Worm (Caenorhabditis elegans): ENCODE measurements around the gene cyp-13A1.

cyp-13A1 gene

DNA sequence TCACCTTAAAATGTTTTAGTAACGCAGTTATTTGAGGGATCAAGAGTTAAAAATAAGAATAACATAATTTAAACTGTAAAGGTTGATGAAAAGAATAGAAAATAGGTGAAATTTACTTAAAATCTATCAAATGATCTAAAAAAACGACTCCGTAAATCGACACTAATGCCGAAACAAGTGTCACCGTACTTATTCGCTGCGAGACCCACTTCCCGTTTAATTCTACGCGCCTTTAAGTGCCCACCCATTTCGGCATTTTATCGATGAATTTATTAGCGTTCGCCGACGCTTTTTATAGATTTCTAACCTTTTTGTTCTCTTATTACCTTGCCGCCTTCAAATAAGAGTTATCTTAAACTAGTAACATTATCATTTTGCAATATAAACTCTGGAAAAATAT lies 35.7 kb downstream of the cyp-13A1 start, which contains the start of the genes Y53C12B.1 and nos-3 (continued):
- no peak for TF ChIP-seq pros-1 (tag; optimal IDR thresholded peaks at IDR 0.05)
- no peak for TF ChIP-seq mec-3 (tag; optimal IDR thresholded peaks at IDR 0.05; ENCODE audit: borderline replicate concordance)
- TF ChIP-seq fkh-6 (tag; optimal IDR thresholded peaks at IDR 0.05): no peak
- no peak for TF ChIP-seq hlh-8 (tag; optimal IDR thresholded peaks at IDR 0.05)

- TF ChIP-seq fkh-6 (tag; optimal IDR thresholded peaks at IDR 0.05): no peak
- TF ChIP-seq che-1 (tag; optimal IDR thresholded peaks at IDR 0.05): no peak
- TF ChIP-seq syd-9 (tag; optimal IDR thresholded peaks at IDR 0.05): no peak
- no peak for TF ChIP-seq sox-2 (GFP tag; IDR thresholded peaks at IDR 0.05)
- TF ChIP-seq unc-42 (tag; optimal IDR thresholded peaks at IDR 0.05): no peak
- TF ChIP-seq ceh-22 (tag; optimal IDR thresholded peaks at IDR 0.05): no peak
- no peak for TF ChIP-seq pat-9 (tag; optimal IDR thresholded peaks at IDR 0.05)
Measured at ce11 chrII:9742784-9743183, 39.0 kb downstream of the cyp-13A1 start, which contains the start of gene pno-1. Gene pno-1 (minus strand): TSS chrII:9742884.

DNA sequence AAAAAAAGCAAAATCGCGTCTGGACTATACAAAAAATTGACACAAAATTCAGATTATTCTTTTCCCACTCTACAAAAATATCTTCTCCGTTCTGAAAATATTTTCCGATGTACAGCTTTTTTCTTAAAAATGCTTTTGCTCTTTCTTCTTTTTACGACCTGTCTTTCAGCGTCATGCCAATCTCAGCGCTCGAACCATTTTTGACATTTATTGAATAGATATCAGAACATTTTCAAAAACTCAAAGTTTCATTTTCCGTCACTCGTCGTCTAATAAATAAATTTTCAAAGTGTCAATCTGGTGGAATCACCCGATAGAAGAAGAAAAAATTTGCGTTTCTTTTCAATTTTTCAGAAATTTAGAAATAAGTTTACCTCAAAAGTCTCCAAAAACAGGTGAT lies 40.4 kb downstream of the cyp-13A1 start:
- TF ChIP-seq ceh-30 (tag; optimal IDR thresholded peaks at IDR 0.05) (no peak), pax-1 (tag; optimal IDR thresholded peaks at IDR 0.05) (no peak), dve-1 (tag; optimal IDR thresholded peaks at IDR 0.05) (no peak), sdc-2 (tag; optimal IDR thresholded peaks at IDR 0.05) (no peak)

DNA sequence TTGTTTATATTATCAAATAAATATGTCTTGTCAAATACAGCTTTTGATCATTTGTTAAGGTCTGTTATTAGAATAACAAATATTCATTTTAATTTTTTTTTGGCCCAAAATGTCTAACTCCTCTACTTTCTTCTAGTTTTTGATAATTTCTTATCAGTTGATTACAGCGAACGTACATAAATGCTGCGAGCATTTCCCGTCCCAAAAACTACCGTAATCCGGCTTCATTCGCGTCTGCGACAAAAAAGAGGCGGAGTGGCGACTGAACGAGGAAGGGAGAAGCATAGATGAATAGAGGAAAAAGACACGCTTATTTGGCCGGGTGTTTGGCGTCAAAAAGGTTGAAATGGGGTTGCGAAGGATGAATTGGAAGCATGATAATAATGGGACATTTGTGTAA lies 41.2 kb downstream of the cyp-13A1 start:
- TF ChIP-seq lim-6 (tag; optimal IDR thresholded peaks at IDR 0.05): no peak
- TF ChIP-seq madf-2 (tag; optimal IDR thresholded peaks at IDR 0.05): peak; percentile 28
- no peak for TF ChIP-seq C08G9.2 (tag; optimal IDR thresholded peaks at IDR 0.05)
- TF ChIP-seq elt-2 (tag; optimal IDR thresholded peaks at IDR 0.05): peak; percentile 22
- no peak for TF ChIP-seq ceh-14 (tag; optimal IDR thresholded peaks at IDR 0.05)
- TF ChIP-seq unc-55 (GFP tag; optimal IDR thresholded peaks at IDR 0.05): no peak
- TF ChIP-seq ceh-22 (tag; optimal IDR thresholded peaks at IDR 0.05): no peak
- no peak for TF ChIP-seq pha-2 (tag; optimal IDR thresholded peaks at IDR 0.05)
- no peak for TF ChIP-seq sox-2 (GFP tag; IDR thresholded peaks at IDR 0.05)
- TF ChIP-seq ceh-19 (GFP tag; optimal IDR thresholded peaks at IDR 0.05): no peak
- TF ChIP-seq nfya-1 (tag; optimal IDR thresholded peaks at IDR 0.05): no peak
- TF ChIP-seq ztf-16 (tag; optimal IDR thresholded peaks at IDR 0.05): no peak
- no peak for TF ChIP-seq ttx-3 (tag; optimal IDR thresholded peaks at IDR 0.05)
- TF ChIP-seq nhr-11 (tag; optimal IDR thresholded peaks at IDR 0.05): no peak
- no peak for TF ChIP-seq pag-3 (tag; optimal IDR thresholded peaks at IDR 0.05; ENCODE audit: borderline replicate concordance)

DNA sequence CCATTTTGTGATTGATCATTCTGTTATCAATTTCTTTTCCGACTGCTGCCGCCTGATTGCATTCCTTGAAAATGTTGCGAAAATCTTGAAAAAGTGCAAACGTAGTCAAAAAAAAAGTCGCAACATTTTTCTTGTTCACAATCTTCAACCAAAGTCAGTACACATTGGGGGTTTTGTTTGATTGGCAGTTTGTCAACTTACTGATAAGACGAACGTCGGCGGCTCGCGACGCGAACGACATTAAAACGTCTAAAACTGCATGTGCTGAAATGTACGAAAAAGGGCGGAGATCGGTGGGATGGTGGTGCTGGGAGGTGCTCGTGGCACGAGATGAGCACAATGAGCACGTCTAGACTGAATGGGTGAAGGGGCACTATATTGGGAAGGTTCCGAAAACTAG lies 43.0 kb downstream of the cyp-13A1 start:
- TF ChIP-seq T23F11.4 (GFP tag; optimal IDR thresholded peaks at IDR 0.05) (no peak), pag-3 (tag; optimal IDR thresholded peaks at IDR 0.05; ENCODE audit: borderline replicate concordance) (no peak), C08G9.2 (tag; optimal IDR thresholded peaks at IDR 0.05) (no peak), syd-9 (tag; optimal IDR thresholded peaks at IDR 0.05) (no peak), tbx-7 (tag; optimal IDR thresholded peaks at IDR 0.05) (no peak), ttx-3 (tag; optimal IDR thresholded peaks at IDR 0.05) (no peak), hlh-30 (tag; optimal IDR thresholded peaks at IDR 0.05; ENCODE audit: insufficient read depth) (no peak), eyg-1 (tag; optimal IDR thresholded peaks at IDR 0.05) (no peak), tbx-2 (tag; optimal IDR thresholded peaks at IDR 0.05) (no peak)

DNA sequence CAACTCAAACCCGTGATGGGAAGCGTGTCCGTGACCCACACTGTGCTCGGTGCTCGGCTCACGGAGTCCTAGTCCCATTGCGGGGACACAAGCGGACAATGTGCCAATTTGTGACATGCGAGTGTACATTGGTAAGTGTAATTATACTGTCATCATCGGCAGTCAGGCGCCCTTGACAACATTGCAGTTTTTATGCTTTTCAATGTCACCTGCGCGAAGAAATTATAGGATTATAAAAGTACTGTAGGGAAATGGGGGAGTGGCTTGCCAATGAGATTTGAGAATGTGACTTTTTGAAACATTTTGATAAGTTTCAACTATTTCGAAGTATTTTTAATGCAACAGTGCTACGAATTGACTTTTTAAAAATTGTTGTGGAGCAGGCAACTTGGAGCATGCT lies 46.0 kb downstream of the cyp-13A1 start:
- TF ChIP-seq ceh-30 (tag; optimal IDR thresholded peaks at IDR 0.05): no peak
- no peak for TF ChIP-seq K02D7.2 (tag; optimal IDR thresholded peaks at IDR 0.05)
- TF ChIP-seq pros-1 (tag; optimal IDR thresholded peaks at IDR 0.05): no peak
- no peak for TF ChIP-seq unc-55 (GFP tag; optimal IDR thresholded peaks at IDR 0.05)
- no peak for TF ChIP-seq tbx-7 (tag; optimal IDR thresholded peaks at IDR 0.05)
- TF ChIP-seq eyg-1 (tag; optimal IDR thresholded peaks at IDR 0.05): no peak
- TF ChIP-seq ets-4 (tag; optimal IDR thresholded peaks at IDR 0.05): no peak
- TF ChIP-seq ceh-14 (tag; optimal IDR thresholded peaks at IDR 0.05): no peak
- TF ChIP-seq lin-11 (tag; optimal IDR thresholded peaks at IDR 0.05): no peak
- no peak for TF ChIP-seq dmd-4 (tag; optimal IDR thresholded peaks at IDR 0.05; ENCODE audit: borderline replicate concordance)
- TF ChIP-seq sox-4 (tag; optimal IDR thresholded peaks at IDR 0.05): no peak
- TF ChIP-seq nhr-11 (tag; optimal IDR thresholded peaks at IDR 0.05): no peak
- TF ChIP-seq mec-3 (tag; optimal IDR thresholded peaks at IDR 0.05; ENCODE audit: borderline replicate concordance): no peak
- TF ChIP-seq rnt-1 (tag; optimal IDR thresholded peaks at IDR 0.05): no peak
- TF ChIP-seq hlh-13 (GFP tag; optimal IDR thresholded peaks at IDR 0.05): no peak
- no peak for TF ChIP-seq pax-1 (tag; optimal IDR thresholded peaks at IDR 0.05)
- TF ChIP-seq nfya-1 (tag; optimal IDR thresholded peaks at IDR 0.05): no peak
- TF ChIP-seq pqm-1 (tag; optimal IDR thresholded peaks at IDR 0.05): no peak
